Fruit fly (Drosophila melanogaster) whole organism, embryonic: ENCODE measurements around the gene Tnpo.

Experiments
- Antp ChIP-seq: fragments of 200-800 bp; sonication (Bioruptor generic); optimal IDR thresholded peaks from 3 replicates; lab custom pipeline; 2016; ENCODE audit warnings: missing biosample characterization, missing genetic modification characterization
- Bgb ChIP-seq: fragments of 200-800 bp; sonication (Bioruptor generic); IDR thresholded peaks from 2 replicates; pipeline ENCODE4 v1.3.6; 2022; ENCODE audit warnings: missing biosample characterization, missing genetic modification characterization; ENCODE audit not compliant: partially characterized antibody
- BtbVII ChIP-seq: fragments of 200-800 bp; sonication (Bioruptor generic); optimal IDR thresholded peaks from 3 replicates; lab custom pipeline; 2017; ENCODE audit warnings: missing biosample characterization, mild to moderate bottlenecking, missing genetic modification characterization
- CG1024 ChIP-seq: fragments of 200-800 bp; sonication (Bioruptor generic); IDR thresholded peaks from 2 replicates; pipeline ENCODE4 v1.3.6; 2022; ENCODE audit warnings: missing biosample characterization, missing genetic modification characterization
- CG14860 ChIP-seq: fragments of 200-800 bp; sonication (Bioruptor generic); IDR thresholded peaks from 3 replicates; pipeline ENCODE4 v1.3.6; 2022; ENCODE audit warnings: missing biosample characterization, missing genetic modification characterization; ENCODE audit not compliant: partially characterized antibody
- CG15073 ChIP-seq: fragments of 200-800 bp; sonication (Bioruptor generic); optimal IDR thresholded peaks from 2 replicates; lab custom pipeline; 2016; ENCODE audit warnings: missing biosample characterization, missing genetic modification characterization
- CG18476 ChIP-seq: fragments of 200-800 bp; sonication (Bioruptor generic); optimal IDR thresholded peaks from 2 replicates; lab custom pipeline; 2016; ENCODE audit warnings: missing biosample characterization, mild to moderate bottlenecking, missing genetic modification characterization
- CG18764 ChIP-seq: fragments of 200-800 bp; sonication (Bioruptor generic); optimal IDR thresholded peaks from 3 replicates; lab custom pipeline; 2016; ENCODE audit warnings: missing biosample characterization, missing genetic modification characterization
- CG2116 ChIP-seq: fragments of 200-800 bp; sonication (Bioruptor generic); optimal IDR thresholded peaks from 3 replicates; lab custom pipeline; 2018; ENCODE audit warnings: missing biosample characterization, mild to moderate bottlenecking, missing genetic modification characterization
- CG32772 ChIP-seq: fragments of 200-800 bp; sonication (Bioruptor generic); IDR thresholded peaks from 2 replicates; pipeline ENCODE4 v1.3.6; 2022; ENCODE audit warnings: missing biosample characterization, missing genetic modification characterization
- CG33213 ChIP-seq: fragments of 200-800 bp; sonication (Bioruptor generic); optimal IDR thresholded peaks from 3 replicates; lab custom pipeline; 2016; ENCODE audit warnings: missing biosample characterization, missing genetic modification characterization
- CG34224 ChIP-seq: fragments of 200-800 bp; sonication (Bioruptor generic); IDR thresholded peaks from 3 replicates; pipeline ENCODE4 v1.3.6; 2022; ENCODE audit warnings: missing biosample characterization, missing genetic modification characterization; ENCODE audit not compliant: partially characterized antibody
- CG4404 ChIP-seq: fragments of 200-800 bp; sonication (Bioruptor generic); IDR thresholded peaks from 2 replicates; pipeline ENCODE4 v1.3.6; 2022; ENCODE audit warnings: missing biosample characterization, missing genetic modification characterization
- CG7372 ChIP-seq: fragments of 200-800 bp; sonication (Bioruptor generic); IDR thresholded peaks from 2 replicates; pipeline ENCODE4 v1.3.6; 2022; ENCODE audit warnings: missing biosample characterization, missing genetic modification characterization
- CG7839 ChIP-seq: fragments of 200-800 bp; sonication (Bioruptor generic); optimal IDR thresholded peaks from 3 replicates; lab custom pipeline; 2018; ENCODE audit warnings: missing biosample characterization, mild to moderate bottlenecking, missing genetic modification characterization, moderate library complexity
- CG8478 ChIP-seq: fragments of >200 bp; optimal IDR thresholded peaks from 2 replicates; lab custom pipeline; 2018
- CG9932 ChIP-seq: fragments of 200-800 bp; sonication (Bioruptor generic); IDR thresholded peaks from 2 replicates; pipeline ENCODE4 v1.3.6; 2022; ENCODE audit warnings: missing biosample characterization, missing genetic modification characterization
- HLH54F ChIP-seq: fragments of 200-800 bp; sonication (Bioruptor generic); optimal IDR thresholded peaks from 3 replicates; lab custom pipeline; 2016; ENCODE audit warnings: missing biosample characterization, missing genetic modification characterization
- HLHmδ ChIP-seq: fragments of 200-800 bp; sonication (Bioruptor generic); optimal IDR thresholded peaks from 2 replicates; lab custom pipeline; 2018; ENCODE audit warnings: missing biosample characterization, mild to moderate bottlenecking, missing genetic modification characterization, moderate library complexity
- HmgD ChIP-seq: fragments of 200-800 bp; sonication (Bioruptor generic); optimal IDR thresholded peaks from 3 replicates; lab custom pipeline; 2016; ENCODE audit warnings: missing biosample characterization, missing genetic modification characterization
- Hsf ChIP-seq: fragments of 200-800 bp; sonication (Bioruptor generic); optimal IDR thresholded peaks from 3 replicates; lab custom pipeline; 2016; ENCODE audit warnings: missing biosample characterization, missing genetic modification characterization
- Kr ChIP-seq: fragments of 200-800 bp; sonication (Bioruptor generic); optimal IDR thresholded peaks from 2 replicates; lab custom pipeline; 2017; ENCODE audit warnings: missing biosample characterization, mild to moderate bottlenecking, missing genetic modification characterization
- Max ChIP-seq: fragments of 200-800 bp; sonication (Bioruptor generic); optimal IDR thresholded peaks from 2 replicates; lab custom pipeline; 2016; ENCODE audit warnings: missing biosample characterization, mild to moderate bottlenecking, missing genetic modification characterization
- NFAT ChIP-seq: fragments of 200-800 bp; sonication (Bioruptor generic); IDR thresholded peaks from 2 replicates; pipeline ENCODE4 v1.3.6; 2022; ENCODE audit warnings: missing biosample characterization, missing genetic modification characterization
- Nf-YC ChIP-seq: fragments of 200-800 bp; optimal IDR thresholded peaks from 3 replicates; lab custom pipeline; 2019; ENCODE audit warnings: missing biosample characterization, mild to moderate bottlenecking, missing genetic modification characterization, moderate library complexity
- Optix ChIP-seq: fragments of 200-800 bp; sonication (Bioruptor generic); IDR thresholded peaks from 3 replicates; pipeline ENCODE4 v1.3.6; 2022; ENCODE audit warnings: missing biosample characterization, missing genetic modification characterization
- Pdp1 ChIP-seq, 2 experiments: fragments of 200-800 bp; sonication (Bioruptor generic); optimal IDR thresholded peaks; 3 replicates each; lab custom pipeline; 2016; ENCODE audit warnings: missing biosample characterization in 2 of 2, missing genetic modification characterization in 2 of 2, mild to moderate bottlenecking in 1 of 2, moderate library complexity in 1 of 2
- Rx ChIP-seq: fragments of 200-800 bp; sonication (Bioruptor generic); IDR thresholded peaks from 2 replicates; pipeline ENCODE4 v1.3.6; 2022; ENCODE audit warnings: missing biosample characterization, missing genetic modification characterization
- Ssrp ChIP-seq: fragments of 200-800 bp; sonication (Bioruptor generic); optimal IDR thresholded peaks from 2 replicates; lab custom pipeline; 2018; ENCODE audit warnings: missing biosample characterization, mild to moderate bottlenecking, missing genetic modification characterization, moderate library complexity
- Vsx1 ChIP-seq: fragments of 200-800 bp; sonication (Bioruptor generic); optimal IDR thresholded peaks from 2 replicates; lab custom pipeline; 2017; ENCODE audit warnings: missing biosample characterization, mild to moderate bottlenecking, missing genetic modification characterization, missing genetic modification reagents
- ci ChIP-seq: fragments of 200-800 bp; sonication (Bioruptor generic); IDR thresholded peaks from 3 replicates; pipeline ENCODE4 v1.3.6; 2022; ENCODE audit warnings: missing biosample characterization, missing genetic modification characterization
- crol ChIP-seq: fragments of 200-800 bp; sonication (Bioruptor generic); IDR thresholded peaks from 2 replicates; pipeline ENCODE4 v1.3.6; 2022; ENCODE audit warnings: missing biosample characterization, missing genetic modification characterization
- emc ChIP-seq: fragments of 200-800 bp; sonication (Bioruptor generic); optimal IDR thresholded peaks from 2 replicates; lab custom pipeline; 2016; ENCODE audit warnings: missing biosample characterization, missing genetic modification characterization
- fd102C ChIP-seq: fragments of 200-800 bp; sonication (Bioruptor generic); optimal IDR thresholded peaks from 2 replicates; lab custom pipeline; 2018; ENCODE audit warnings: missing biosample characterization, mild to moderate bottlenecking, missing genetic modification characterization, moderate library complexity
- gro ChIP-seq: fragments of 200-800 bp; sonication (Bioruptor generic); optimal IDR thresholded peaks from 2 replicates; lab custom pipeline; 2016; ENCODE audit warnings: missing biosample characterization, missing genetic modification characterization
- gsb ChIP-seq: fragments of 200-800 bp; sonication (Bioruptor generic); IDR thresholded peaks from 2 replicates; pipeline ENCODE4 v1.3.6; 2022; ENCODE audit warnings: missing biosample characterization, missing genetic modification characterization
- jigr1 ChIP-seq: fragments of 200-800 bp; sonication (Bioruptor generic); IDR thresholded peaks from 3 replicates; pipeline ENCODE4 v1.3.6; 2022; ENCODE audit warnings: missing biosample characterization, missing genetic modification characterization
- kay ChIP-seq: fragments of 200-800 bp; sonication (Bioruptor generic); optimal IDR thresholded peaks from 2 replicates; lab custom pipeline; 2016; ENCODE audit warnings: missing biosample characterization, missing genetic modification characterization
- ken ChIP-seq: fragments of 200-800 bp; sonication (Bioruptor generic); IDR thresholded peaks from 3 replicates; pipeline ENCODE4 v1.3.6; 2022; ENCODE audit warnings: missing biosample characterization, missing genetic modification characterization
- lov ChIP-seq, 2 experiments: fragments of 200-800 bp in 1 of 2; fragments of >200 bp in 1 of 2; sonication (Bioruptor generic) in 1 of 2; IDR thresholded peaks in 1 of 2; optimal IDR thresholded peaks in 1 of 2; 2 replicates in 1 of 2; 3 replicates in 1 of 2; pipeline versions ENCODE4 v1.3.6 to Lab custom; 2017 to 2022; ENCODE audit warnings: missing biosample characterization in 1 of 2, missing genetic modification characterization in 1 of 2
- maf-S ChIP-seq: fragments of 200-800 bp; sonication (Bioruptor generic); optimal IDR thresholded peaks from 2 replicates; lab custom pipeline; 2016; ENCODE audit warnings: missing biosample characterization, missing genetic modification characterization
- nau ChIP-seq: fragments of 200-800 bp; sonication (Bioruptor generic); optimal IDR thresholded peaks from 3 replicates; lab custom pipeline; 2017; ENCODE audit warnings: missing biosample characterization, mild to moderate bottlenecking, missing genetic modification characterization, missing genetic modification reagents
- ranshi ChIP-seq: fragments of 200-800 bp; sonication (Bioruptor generic); IDR thresholded peaks from 2 replicates; pipeline ENCODE4 v1.3.6; 2022; ENCODE audit warnings: missing biosample characterization, missing genetic modification characterization
- seq ChIP-seq: fragments of 200-800 bp; sonication (Bioruptor generic); IDR thresholded peaks from 2 replicates; pipeline ENCODE4 v1.3.6; 2022; ENCODE audit warnings: missing biosample characterization, missing genetic modification characterization
- sim ChIP-seq: fragments of 200-800 bp; sonication (Bioruptor generic); IDR thresholded peaks from 2 replicates; pipeline ENCODE4 v1.3.6; 2022; ENCODE audit warnings: missing biosample characterization, missing genetic modification characterization
- sqz ChIP-seq: fragments of 200-800 bp; sonication (Bioruptor generic); optimal IDR thresholded peaks from 3 replicates; lab custom pipeline; 2018; ENCODE audit warnings: missing biosample characterization, mild to moderate bottlenecking, missing genetic modification characterization
- unpg ChIP-seq: fragments of 200-800 bp; sonication (Bioruptor generic); optimal IDR thresholded peaks from 3 replicates; lab custom pipeline; 2018; ENCODE audit warnings: missing biosample characterization, mild to moderate bottlenecking, missing genetic modification characterization, moderate library complexity
- vfl ChIP-seq: fragments of 200-800 bp; sonication (Bioruptor generic); optimal IDR thresholded peaks from 2 replicates; lab custom pipeline; 2016; ENCODE audit warnings: missing biosample characterization, missing genetic modification characterization
- wdn ChIP-seq: fragments of 200-800 bp; sonication (Bioruptor generic); IDR thresholded peaks from 2 replicates; pipeline ENCODE4 v1.3.6; 2022; ENCODE audit warnings: missing biosample characterization, missing genetic modification characterization

Tnpo gene

DNA sequence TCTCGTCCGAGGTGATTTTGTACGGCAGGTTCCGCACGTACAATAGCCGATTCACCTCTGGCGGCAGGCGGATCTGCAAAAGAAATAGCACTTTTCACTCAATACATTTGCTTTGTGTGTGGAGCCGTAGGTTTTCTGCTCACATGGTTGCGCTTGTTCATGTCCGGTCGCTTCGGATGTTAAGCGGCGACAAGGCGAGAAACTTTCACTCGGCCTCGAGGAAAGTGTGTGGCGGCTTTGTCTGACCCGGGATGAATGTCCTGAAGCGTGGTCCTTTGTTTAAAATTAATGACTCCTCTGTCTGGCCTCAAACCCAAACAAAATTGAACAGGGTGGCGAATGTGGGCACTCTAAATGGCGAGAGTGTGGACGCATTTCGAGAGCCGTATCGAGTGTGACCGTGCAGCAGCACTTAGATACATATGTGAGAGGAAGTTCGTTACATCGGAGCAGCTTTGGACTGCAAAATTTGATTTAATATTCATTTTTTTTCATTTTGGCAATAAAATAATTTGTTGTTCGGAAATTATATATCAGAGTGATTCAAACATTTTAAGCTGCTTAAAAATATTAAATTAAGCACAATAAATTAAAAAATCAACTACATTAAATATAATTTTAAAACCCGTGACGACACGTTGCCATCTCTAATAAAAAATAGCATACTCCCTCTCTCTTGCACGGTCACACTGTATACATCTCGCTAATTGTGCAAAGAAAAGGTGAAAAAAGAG lies at the start of gene Tnpo, which contains the start of gene Sf3b6 (continued):
- TF ChIP-seq ranshi (GFP tag; lab: Robert Waterston, UW) (peak; percentile 89; the same call in 1 of the 2 replicates), Bgb (GFP tag; lab: Robert Waterston, UW) (peak; percentile 56; the same call in 1 of the 2 replicates), CG18476 (GFP tag; lab: Kevin White, UChicago) (peak; percentile 67), wdn (peak; percentile 67), CG32772 (GFP tag; lab: Robert Waterston, UW) (peak; percentile 86), maf-S (GFP tag; lab: Kevin White, UChicago) (peak; percentile 46), Pdp1 (GFP tag; optimal IDR thresholded peaks at IDR 0.05; lab: Kevin White, UChicago) (peak; percentile 59 to 77), CG14860 (peak; percentile 47; the same call in 2 of the 3 replicates), Kr (no peak), CG4404 (GFP tag; lab: Robert Waterston, UW) (peak; percentile 87), CG34224 (GFP tag; lab: Robert Waterston, UW) (peak; percentile 36), CG15073 (peak; percentile 39), lov (optimal IDR thresholded peaks at IDR 0.05; lab: Kevin White, UChicago) (no peak), lov (GFP tag; IDR thresholded peaks at IDR 0.05; lab: Robert Waterston, UW) (peak; percentile 56; the same call in 1 of the 3 replicates), BtbVII (no peak), CG9932 (GFP tag; lab: Robert Waterston, UW) (peak; percentile 93), CG33213 (GFP tag; lab: Kevin White, UChicago) (peak; percentile 39), sim (GFP tag; lab: Robert Waterston, UW) (peak; percentile 38; the same call in 1 of the 2 replicates), Max (GFP tag; lab: Kevin White, UChicago) (peak; percentile 82), gsb (GFP tag; lab: Robert Waterston, UW) (peak; percentile 58), HLHmδ (GFP tag; lab: Kevin White, UChicago) (peak; percentile 16), jigr1 (GFP tag; lab: Robert Waterston, UW) (peak; percentile 85), Rx (GFP tag; lab: Robert Waterston, UW) (peak; percentile 75), CG1024 (GFP tag; lab: Robert Waterston, UW) (peak; percentile 41; the same call in 1 of the 2 replicates), Antp (GFP tag; lab: Kevin White, UChicago) (peak; percentile 61), CG8478 (lab: Kevin White, UChicago) (no peak), CG7372 (GFP tag; lab: Robert Waterston, UW) (peak; percentile 80), HLH54F (GFP tag; lab: Kevin White, UChicago) (peak; percentile 77), Hsf (GFP tag; lab: Kevin White, UChicago) (peak; percentile 84), Ssrp (tag; lab: Kevin White, UChicago) (peak; percentile 87), NFAT (GFP tag; lab: Robert Waterston, UW) (peak; percentile 79), seq (GFP tag; lab: Robert Waterston, UW) (peak; percentile 77), crol (GFP tag; lab: Robert Waterston, UW) (no peak), ken (GFP tag; lab: Robert Waterston, UW) (peak; percentile 85), Vsx1 (GFP tag; lab: Kevin White, UChicago) (no peak), CG2116 (GFP tag; lab: Kevin White, UChicago) (peak; percentile 69), emc (GFP tag; lab: Kevin White, UChicago) (peak; percentile 29), fd102C (no peak), unpg (GFP tag; lab: Kevin White, UChicago) (no peak), nau (GFP tag; lab: Kevin White, UChicago) (no peak), ci (GFP tag; lab: Robert Waterston, UW) (peak; percentile 73; the same call in 2 of the 3 replicates), CG7839 (tag; lab: Kevin White, UChicago) (no peak), kay (GFP tag; lab: Kevin White, UChicago) (peak; percentile 67), gro (GFP tag; lab: Kevin White, UChicago) (no peak), vfl (peak; percentile 65), CG18764 (GFP tag; lab: Kevin White, UChicago) (peak; percentile 64), HmgD (GFP tag; lab: Kevin White, UChicago) (peak; percentile 9), Optix (peak; percentile 51; the same call in 1 of the 3 replicates), Nf-YC (tag; lab: Kevin White, UChicago) (no peak), sqz (GFP tag; lab: Kevin White, UChicago) (peak; percentile 74)
